Fruit fly (Drosophila melanogaster) ovary, adult (tissue): ENCODE results near the gene Drsl6.

Experiments used
- CG17801 ChIP-seq: fragments of 200-800 bp; optimal IDR thresholded peaks from 2 replicates; lab custom pipeline; 2019; ENCODE audit warnings: missing biosample characterization, mild to moderate bottlenecking, missing genetic modification characterization, moderate library complexity; ENCODE audit not compliant: partially characterized antibody

Gene Drsl6

DNA sequence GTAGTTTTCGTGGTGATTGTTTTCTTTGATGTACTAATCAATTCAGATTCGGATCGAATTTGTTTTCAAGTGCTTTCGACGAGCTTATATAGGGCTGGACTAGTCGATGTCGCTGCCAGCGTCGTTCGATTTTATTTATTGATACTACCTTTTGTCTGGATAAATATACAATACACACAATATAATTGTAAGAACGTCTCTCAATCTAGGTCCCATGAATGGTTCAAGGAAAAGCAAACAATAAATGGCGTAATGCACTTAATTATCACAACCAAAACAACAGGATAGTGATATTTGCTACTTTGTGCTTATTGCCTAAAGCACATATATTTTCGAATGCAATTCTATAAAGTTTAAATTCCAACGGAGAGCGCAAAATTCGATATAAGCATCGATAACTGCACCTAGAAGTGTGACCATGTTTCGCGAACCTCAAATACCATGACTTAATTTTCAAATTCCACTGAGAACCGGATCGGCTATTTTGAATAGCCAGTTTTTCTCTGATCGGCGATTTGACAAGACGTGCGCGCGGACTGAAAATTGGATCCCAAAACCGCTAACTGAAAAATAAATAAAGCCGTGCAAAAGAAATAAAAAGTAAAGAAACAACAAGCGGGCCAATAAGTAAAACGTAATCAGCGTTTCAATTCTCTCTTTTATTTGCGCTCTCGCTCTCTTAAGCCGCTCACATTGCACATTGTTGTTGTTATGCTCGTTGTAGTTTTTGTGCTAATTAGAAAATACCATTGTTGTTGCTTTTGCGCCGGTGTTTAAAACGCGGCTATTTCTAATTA is at the start of gene Drsl6, which contains the start of gene kst:
Gene Drsl6 (minus strand): TSS at position 51 of the 797 bp plus-strand sequence.
Gene kst (plus strand): TSS at position 493 of the 797 bp plus-strand sequence.
- TF ChIP-seq CG17801 (GFP tag; lab: Kevin White, UChicago): peak; percentile 87

DNA sequence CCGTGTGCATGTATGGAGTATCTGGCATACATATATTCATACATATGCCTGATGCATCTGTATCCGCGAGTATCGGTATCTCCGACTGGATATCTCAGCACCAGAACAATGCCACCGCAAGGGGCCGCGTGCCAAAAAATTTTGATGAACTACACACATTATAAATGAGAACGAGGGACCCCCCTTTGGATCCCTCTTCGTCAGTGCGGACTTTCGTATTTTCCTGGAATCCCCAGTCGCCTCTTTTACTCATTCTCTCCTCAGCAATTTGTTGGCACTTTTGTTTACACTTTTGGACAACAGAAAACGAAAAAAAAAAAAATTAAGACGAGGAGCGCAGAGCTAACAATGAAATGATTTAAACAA is 49.2 kb upstream of the Drsl6 start:
- TF ChIP-seq CG17801 (GFP tag; lab: Kevin White, UChicago): no peak

DNA sequence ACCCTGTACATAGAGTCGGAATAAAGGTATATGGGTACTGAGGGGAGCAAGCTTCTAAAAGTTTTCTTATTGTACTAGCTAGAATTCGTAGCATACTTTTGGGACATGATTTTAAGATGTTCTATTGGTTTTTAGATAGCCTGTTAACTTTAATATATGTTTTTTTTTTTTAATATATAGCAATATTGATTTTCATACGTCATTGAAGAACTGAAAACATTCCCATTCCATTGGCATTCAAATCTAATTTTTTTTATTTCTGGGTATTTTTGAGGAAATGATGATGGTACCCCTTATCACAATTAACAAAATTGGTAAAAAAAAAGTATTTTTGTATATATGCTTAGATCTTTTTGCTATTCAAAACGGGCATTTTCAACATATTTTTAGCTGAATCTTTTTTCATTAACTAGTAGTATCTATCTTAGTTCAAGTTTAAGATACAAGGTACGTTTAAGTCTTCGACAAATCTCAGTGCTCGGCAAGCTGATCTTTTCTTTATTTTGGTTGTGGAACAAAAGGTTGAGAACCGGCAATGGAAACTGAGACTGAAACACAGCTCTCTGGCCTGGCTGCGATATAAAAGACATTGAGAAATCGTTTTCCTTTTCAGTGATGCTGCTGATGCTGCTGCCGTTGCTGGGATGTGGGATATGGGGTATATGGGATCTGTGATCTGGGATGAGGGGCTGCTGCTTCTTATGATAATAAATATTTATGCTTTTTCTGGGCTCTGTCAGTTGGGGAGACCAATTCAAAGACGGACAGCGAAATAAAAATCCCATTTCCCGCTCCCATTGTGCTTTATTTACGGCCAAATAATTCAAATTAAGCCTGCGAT is 48.6 kb upstream of the Drsl6 start:
- no peak for TF ChIP-seq CG17801 (GFP tag; lab: Kevin White, UChicago)

DNA sequence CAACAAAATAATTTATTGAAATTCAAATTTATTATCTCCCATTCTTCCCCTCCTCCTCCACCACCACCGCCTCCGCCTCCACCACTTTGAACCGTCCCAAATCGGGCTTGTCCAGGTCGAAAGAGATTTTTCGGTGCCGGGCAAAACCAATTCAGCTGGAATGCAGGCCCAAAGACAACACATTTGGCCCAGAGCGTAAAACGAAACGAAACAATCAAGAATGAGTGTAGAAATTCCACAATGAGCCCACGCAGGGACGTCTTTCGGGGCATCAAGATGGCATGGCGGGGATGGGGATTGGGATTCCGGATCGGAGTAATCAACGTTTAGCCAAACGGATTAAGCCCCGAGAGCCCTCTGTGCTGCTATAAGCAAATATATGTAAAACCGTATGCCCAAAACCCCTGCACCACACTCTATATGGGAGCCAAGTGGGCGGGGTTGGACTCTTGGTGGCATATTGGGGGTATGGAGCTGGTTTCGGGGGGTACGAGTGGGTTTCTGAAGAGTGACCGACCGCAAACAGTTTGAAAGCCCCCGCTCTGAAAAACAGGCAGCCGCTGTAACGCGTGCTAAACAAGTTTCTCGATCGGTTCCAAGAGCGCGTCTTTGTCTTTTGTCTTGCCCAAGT is 47.9 kb upstream of the Drsl6 start:
- TF ChIP-seq CG17801 (GFP tag; lab: Kevin White, UChicago): no peak

DNA sequence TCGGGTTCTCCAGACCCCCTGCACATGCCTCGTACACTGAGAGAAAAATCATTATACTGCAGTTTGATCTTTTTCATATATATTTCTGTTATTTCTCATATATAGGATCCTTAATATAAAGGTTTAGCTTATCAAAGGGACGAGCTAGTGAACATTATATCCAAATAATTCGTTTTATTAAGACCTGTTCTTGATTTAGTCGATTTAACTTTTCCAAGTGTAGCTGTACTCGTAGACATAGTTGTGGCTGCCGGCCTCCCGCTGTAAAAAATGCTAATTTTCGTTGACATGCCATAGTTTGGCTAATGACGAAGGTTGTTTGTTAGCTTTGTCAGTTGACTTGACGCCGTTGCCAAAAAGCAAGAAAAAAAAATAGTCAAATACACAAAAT is 46.3 kb upstream of the Drsl6 start:
- TF ChIP-seq CG17801 (GFP tag; lab: Kevin White, UChicago): no peak

DNA sequence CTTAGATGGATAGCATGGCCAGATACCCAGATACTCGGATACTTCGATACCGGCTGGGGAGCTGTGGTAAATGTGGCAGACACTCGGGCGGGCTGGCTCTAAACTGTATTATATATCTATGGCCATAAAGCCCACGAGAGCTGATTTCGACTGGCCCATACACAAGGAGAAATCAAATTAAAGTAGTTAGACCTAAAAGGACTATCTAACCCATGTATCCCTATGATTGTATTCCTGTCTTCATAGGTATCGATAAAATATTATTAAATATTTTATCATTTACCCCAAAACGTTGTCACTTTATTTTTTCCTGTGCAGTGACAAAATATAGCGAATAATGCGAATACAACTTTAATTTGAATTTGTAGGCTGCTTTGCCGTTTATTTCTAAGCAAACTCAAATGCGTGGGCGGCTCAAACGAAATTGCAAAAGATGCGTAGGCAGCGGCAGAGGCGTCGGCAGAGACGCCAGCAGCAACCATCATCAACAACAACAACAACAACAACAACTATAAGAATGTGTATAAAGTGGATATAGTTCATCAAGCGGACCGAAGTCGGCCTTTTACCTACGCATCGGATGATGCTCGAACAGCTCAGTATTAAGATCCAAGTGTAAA is 45.8 kb upstream of the Drsl6 start:
- no peak for TF ChIP-seq CG17801 (GFP tag; lab: Kevin White, UChicago)

DNA sequence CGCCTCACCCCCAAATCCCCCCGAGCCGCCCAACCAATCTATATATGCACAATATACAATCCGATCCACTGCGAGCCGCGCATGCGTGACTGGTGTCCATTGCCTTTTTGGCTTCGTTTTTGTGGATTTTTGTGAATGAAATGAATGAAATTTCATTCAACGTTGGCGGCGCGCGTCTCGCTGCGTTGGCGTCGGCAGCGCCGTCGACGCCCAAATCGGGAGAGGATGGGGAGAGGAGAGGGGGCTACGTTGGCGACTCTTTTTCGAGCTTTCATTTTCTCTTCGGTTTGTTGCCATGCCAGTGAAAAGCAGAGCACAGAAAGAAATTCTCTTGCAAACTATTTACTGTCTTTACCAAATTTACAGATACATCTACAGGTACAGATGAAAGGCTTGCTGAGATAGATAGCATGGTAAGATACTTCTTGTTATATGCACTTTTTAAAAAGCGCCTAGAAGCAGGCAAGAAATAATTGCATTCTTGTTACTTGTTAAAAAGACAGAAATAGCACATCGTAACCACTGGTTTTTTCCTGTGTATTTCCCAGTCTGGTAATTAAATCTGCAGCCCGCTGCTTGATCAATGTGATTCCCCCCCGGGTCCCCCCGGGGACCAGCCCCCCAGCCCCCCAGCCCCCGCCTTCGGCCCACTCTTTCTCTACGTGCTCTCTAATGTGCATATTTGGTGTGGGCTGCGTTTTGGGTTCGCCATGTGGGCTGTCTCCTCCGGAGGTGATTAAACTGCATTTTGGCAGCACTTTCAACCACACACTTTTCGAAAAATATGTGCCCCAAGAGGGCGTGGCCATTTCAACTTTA is 44.2 kb upstream of the Drsl6 start:
- no peak for TF ChIP-seq CG17801 (GFP tag; lab: Kevin White, UChicago)

DNA sequence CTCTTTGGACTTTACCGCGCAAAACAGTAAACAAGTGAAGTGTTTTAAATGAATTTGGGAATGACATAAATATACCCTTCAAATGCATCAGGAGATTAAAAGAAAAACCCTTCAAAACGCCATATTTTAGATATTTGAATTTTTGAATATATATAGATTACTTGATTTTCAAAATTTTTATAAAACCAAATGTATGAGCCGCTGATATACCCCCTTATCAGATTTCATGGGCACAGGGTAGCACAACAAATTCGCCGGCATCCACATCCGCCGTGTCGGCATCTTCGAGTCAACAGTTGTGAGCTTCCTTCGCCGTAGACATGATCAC is 41.7 kb upstream of the Drsl6 start, which contains the start of gene Ids:
Gene Ids (plus strand): TSS at position 304 of the 328 bp plus-strand sequence.
- TF ChIP-seq CG17801 (GFP tag; lab: Kevin White, UChicago): peak; percentile 59

DNA sequence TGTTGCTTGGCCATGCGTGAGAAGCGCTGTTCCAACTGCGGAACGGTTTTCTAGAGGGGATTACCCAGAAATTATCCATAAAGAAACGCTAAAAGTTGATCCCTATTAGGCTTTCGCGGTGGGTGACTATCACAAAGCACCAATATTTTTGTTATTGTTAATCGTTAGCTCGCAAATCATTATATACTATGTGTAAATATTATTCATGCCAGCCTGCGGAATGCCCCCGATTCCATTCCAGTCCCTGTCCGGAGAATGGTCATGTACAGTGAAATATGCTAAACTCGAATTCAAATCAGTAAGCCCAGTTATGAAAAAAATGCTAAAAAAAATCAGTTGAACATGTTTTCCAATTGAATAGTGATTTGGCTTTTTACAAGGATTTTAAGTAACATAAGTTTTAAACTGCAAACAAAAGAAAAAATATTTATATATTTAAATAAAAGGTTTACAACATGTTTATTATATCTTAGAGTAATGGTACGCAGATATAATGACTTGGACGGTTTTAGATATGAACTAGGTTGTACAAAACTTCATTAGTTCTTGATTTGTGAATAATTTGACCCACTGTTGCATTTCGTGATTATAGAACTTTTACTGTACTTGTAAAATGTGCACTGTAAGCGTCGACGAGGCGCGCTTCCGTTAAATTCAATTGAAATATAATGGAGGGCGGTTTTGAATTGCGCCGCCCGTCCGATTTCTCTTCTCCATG is 41.2 kb upstream of the Drsl6 start:
- no peak for TF ChIP-seq CG17801 (GFP tag; lab: Kevin White, UChicago)

DNA sequence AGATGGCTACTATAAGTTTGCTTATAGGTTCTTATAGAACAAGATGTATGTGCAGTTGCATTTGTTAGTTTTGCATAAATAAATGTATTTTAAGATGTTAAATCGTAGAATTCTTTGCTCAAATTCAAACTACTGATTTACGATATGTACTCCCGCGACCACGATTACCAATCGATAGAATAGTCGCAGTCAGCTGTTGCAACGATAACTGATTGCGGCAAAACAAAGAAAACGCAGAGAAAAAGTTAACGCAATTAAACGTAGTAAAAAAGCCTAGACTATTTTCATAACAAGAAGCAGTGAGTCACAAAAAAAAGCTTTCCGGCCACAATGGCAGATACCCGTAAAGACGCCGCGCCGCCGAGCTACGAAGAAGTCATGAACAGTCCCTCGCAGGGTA is 40.3 kb upstream of the Drsl6 start, which contains the start of gene CG12012:
Gene CG12012 (plus strand): TSS at position 207 of the 400 bp plus-strand sequence.
- peak; percentile 64 for TF ChIP-seq CG17801 (GFP tag; lab: Kevin White, UChicago)

DNA sequence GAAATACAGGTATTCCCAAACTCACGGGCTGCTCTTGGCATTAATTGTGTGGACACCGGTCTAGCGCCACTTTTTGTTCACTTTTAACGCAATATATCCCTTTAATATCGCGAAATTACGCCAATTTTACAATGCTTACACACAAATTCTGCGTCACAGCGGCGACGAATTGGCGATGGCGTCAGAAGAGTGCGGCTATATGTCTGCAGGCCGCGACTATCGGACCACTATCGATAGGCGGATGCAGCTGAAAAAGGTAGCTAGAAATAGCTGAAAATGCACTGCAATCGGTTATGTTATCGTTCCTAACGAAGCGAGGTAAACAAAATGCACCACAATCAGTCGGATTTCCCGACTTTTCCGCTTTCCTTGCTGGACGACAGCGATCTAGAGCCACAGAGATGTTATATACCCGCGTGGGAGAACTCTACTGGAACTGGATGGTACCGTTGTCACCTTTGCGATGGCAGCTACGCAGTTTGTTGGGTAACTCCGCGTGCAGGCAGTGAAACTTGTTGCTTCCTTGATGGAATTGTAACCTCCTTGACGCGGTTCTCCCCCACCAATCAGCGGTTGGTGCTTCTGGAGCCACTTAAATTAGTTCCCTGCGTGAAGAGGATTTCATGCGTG is 37.9 kb upstream of the Drsl6 start, which contains the start of the genes Ythdc1 and CG12010:
Gene Ythdc1 (minus strand): TSS at position 177 of the 630 bp plus-strand sequence.
Gene CG12010 (plus strand): TSS at position 289 of the 630 bp plus-strand sequence.
- peak; percentile 48 for TF ChIP-seq CG17801 (GFP tag; lab: Kevin White, UChicago)

DNA sequence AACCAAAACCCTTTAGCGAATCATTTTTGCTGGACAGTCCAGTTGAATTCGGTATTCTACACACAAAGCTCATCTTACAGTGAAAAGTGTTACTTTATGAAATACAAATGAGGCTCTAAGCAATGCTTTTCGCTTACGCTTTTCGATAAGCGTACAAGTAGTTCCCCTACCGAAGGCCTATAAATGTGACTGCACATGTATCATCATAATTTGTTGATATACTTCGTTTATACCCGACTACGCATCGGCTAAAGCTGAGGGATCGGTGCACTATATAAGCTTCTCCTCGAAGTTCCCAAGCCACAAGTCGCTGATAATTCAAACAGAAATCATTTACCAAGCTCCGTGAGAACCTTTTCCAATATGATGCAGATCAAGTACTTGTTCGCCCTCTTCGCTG is 33.0 kb upstream of the Drsl6 start, which contains the start of gene Drs:
Gene Drs (plus strand): TSS at position 301 of the 400 bp plus-strand sequence.
- no peak for TF ChIP-seq CG17801 (GFP tag; lab: Kevin White, UChicago)
